Worm (Caenorhabditis elegans) whole organism, young adult: ENCODE data around the gene kat-1.

Experiments
- C06A6.2 ChIP-seq: fragments of 200-800 bp; sonication (Bioruptor generic); conservative IDR thresholded peaks from 2 replicates; pipeline ENCODE4 v1.3.6; 2022; ENCODE audit warnings: missing genetic modification characterization, missing compliant biosample characterization
- C17E4.6 ChIP-seq: fragments of 200-800 bp; sonication (Bioruptor generic); IDR thresholded peaks from 2 replicates; pipeline ENCODE4 v1.3.6; 2022; ENCODE audit warnings: missing genetic modification reagents, missing genetic modification characterization, missing compliant biosample characterization
- F23B12.7 ChIP-seq: sonication (generic microtip); optimal IDR thresholded peaks from 2 replicates; lab custom pipeline; 2017; ENCODE audit warnings: missing genetic modification characterization, mild to moderate bottlenecking, missing compliant biosample characterization, antibody characterized with exemption, moderate library complexity; ENCODE audit not compliant: insufficient read depth
- F37B4.10 ChIP-seq: fragments of 200-800 bp; sonication (Bioruptor generic); IDR thresholded peaks from 2 replicates; pipeline ENCODE4 v1.3.6; 2022; ENCODE audit warnings: missing genetic modification characterization, missing compliant biosample characterization
- F52B5.7 ChIP-seq: sonication (generic microtip); optimal IDR thresholded peaks from 2 replicates; lab custom pipeline; 2016; ENCODE audit warnings: mild to moderate bottlenecking, missing genetic modification characterization, missing compliant biosample characterization
- F55B11.4 ChIP-seq: sonication (generic microtip); optimal IDR thresholded peaks from 2 replicates; lab custom pipeline; 2016; ENCODE audit warnings: missing compliant biosample characterization, missing genetic modification characterization, borderline replicate concordance; ENCODE audit not compliant: insufficient read depth
- K11D2.4 ChIP-seq: fragments of 200-800 bp; sonication (Bioruptor generic); IDR thresholded peaks from 2 replicates; pipeline ENCODE4 v1.3.6; 2022; ENCODE audit warnings: missing genetic modification reagents, missing genetic modification characterization, missing compliant biosample characterization
- T07F8.4 ChIP-seq: sonication (generic microtip); optimal IDR thresholded peaks from 2 replicates; lab custom pipeline; 2016; ENCODE audit warnings: mild to moderate bottlenecking, missing genetic modification characterization, moderate library complexity, missing compliant biosample characterization
- Y53F4B.3 ChIP-seq: fragments of 200-800 bp; sonication (Bioruptor generic); IDR thresholded peaks from 2 replicates; pipeline ENCODE4 v1.3.6; 2022; ENCODE audit warnings: missing genetic modification reagents, missing genetic modification characterization, missing compliant biosample characterization
- Y67H2A.10 ChIP-seq: fragments of 200-800 bp; sonication (Bioruptor generic); conservative IDR thresholded peaks from 2 replicates; pipeline ENCODE4 v1.3.6; 2022; ENCODE audit warnings: missing genetic modification reagents, missing genetic modification characterization, missing compliant biosample characterization
- Y95B8A.8 ChIP-seq: fragments of 200-800 bp; sonication (Bioruptor generic); IDR thresholded peaks from 2 replicates; pipeline ENCODE4 v1.3.6; 2022; ENCODE audit warnings: missing genetic modification reagents, missing genetic modification characterization, missing compliant biosample characterization
- ama-1 ChIP-seq, 3 experiments: fragments of 150-350 bp in 1 of 3; sonication (generic microtip) in 2 of 3; optimal IDR thresholded peaks; 2 replicates each; lab custom pipeline; 2014 to 2018; ENCODE audit warnings: missing biosample characterization in 2 of 3, missing genetic modification characterization in 2 of 3, missing genetic modification reagents in 2 of 3
- aptf-2 ChIP-seq: fragments of 200-800 bp; sonication (Bioruptor generic); conservative IDR thresholded peaks from 2 replicates; pipeline ENCODE4 v1.3.6; 2022; ENCODE audit warnings: missing genetic modification reagents, missing genetic modification characterization, missing compliant biosample characterization
- aptf-3 ChIP-seq: fragments of 200-800 bp; sonication (Bioruptor generic); IDR thresholded peaks from 2 replicates; pipeline ENCODE4 v1.3.6; 2022; ENCODE audit warnings: missing genetic modification characterization, missing compliant biosample characterization
- atf-7 ChIP-seq: sonication (generic microtip); optimal IDR thresholded peaks from 2 replicates; lab custom pipeline; 2017; ENCODE audit warnings: mild to moderate bottlenecking, missing genetic modification characterization, missing compliant biosample characterization
- athp-1 ChIP-seq: sonication (generic microtip); optimal IDR thresholded peaks from 2 replicates; lab custom pipeline; 2017; ENCODE audit warnings: mild to moderate bottlenecking, missing genetic modification characterization, missing compliant biosample characterization
- attf-3 ChIP-seq: fragments of 200-800 bp; sonication (Bioruptor generic); conservative IDR thresholded peaks from 2 replicates; pipeline ENCODE4 v1.3.6; 2022; ENCODE audit warnings: missing genetic modification reagents, missing genetic modification characterization, missing compliant biosample characterization
- ccch-3 ChIP-seq: fragments of 200-800 bp; sonication (Bioruptor generic); optimal IDR thresholded peaks from 2 replicates; lab custom pipeline; 2018; ENCODE audit warnings: mild to moderate bottlenecking, missing genetic modification characterization, missing compliant biosample characterization
- cebp-2 ChIP-seq: fragments of 200-800 bp; sonication (Bioruptor generic); IDR thresholded peaks from 2 replicates; pipeline ENCODE4 v1.3.6; 2022; ENCODE audit warnings: missing genetic modification characterization, missing compliant biosample characterization
- ceh-58 ChIP-seq: fragments of 200-800 bp; sonication (Bioruptor generic); IDR thresholded peaks from 2 replicates; pipeline ENCODE4 v1.3.6; 2022; ENCODE audit warnings: missing genetic modification characterization, missing compliant biosample characterization
- ceh-79 ChIP-seq: sonication (generic microtip); optimal IDR thresholded peaks from 2 replicates; lab custom pipeline; 2017; ENCODE audit warnings: mild to moderate bottlenecking, missing genetic modification characterization, missing compliant biosample characterization
- ceh-91 ChIP-seq: fragments of 200-800 bp; sonication (Bioruptor generic); IDR thresholded peaks from 2 replicates; pipeline ENCODE4 v1.3.6; 2022; ENCODE audit warnings: missing genetic modification reagents, missing genetic modification characterization, missing compliant biosample characterization
- die-1 ChIP-seq: sonication (generic microtip); optimal IDR thresholded peaks from 2 replicates; lab custom pipeline; 2016; ENCODE audit warnings: missing genotype, mild to moderate bottlenecking, missing genetic modification characterization, missing compliant biosample characterization
- efl-1 ChIP-seq: fragments of 150-350 bp; optimal IDR thresholded peaks from 2 replicates; lab custom pipeline; 2014; ENCODE audit warnings: missing biosample characterization, missing genetic modification reagents, missing genetic modification characterization
- egl-18 ChIP-seq: fragments of 200-800 bp; sonication (Bioruptor generic); IDR thresholded peaks from 2 replicates; pipeline ENCODE4 v1.3.6; 2022; ENCODE audit warnings: missing genetic modification reagents, missing genetic modification characterization, missing compliant biosample characterization
- egl-44 ChIP-seq: fragments of 200-800 bp; sonication (Bioruptor generic); IDR thresholded peaks from 2 replicates; pipeline ENCODE4 v1.3.6; 2022; ENCODE audit warnings: missing genetic modification reagents, missing genetic modification characterization, missing compliant biosample characterization
- ekl-4 ChIP-seq: fragments of 200-800 bp; sonication (Bioruptor generic); IDR thresholded peaks from 2 replicates; pipeline ENCODE4 v1.3.6; 2022; ENCODE audit warnings: missing genetic modification reagents, missing genetic modification characterization, missing compliant biosample characterization
- fkh-3 ChIP-seq: sonication (generic microtip); optimal IDR thresholded peaks from 2 replicates; lab custom pipeline; 2016; ENCODE audit warnings: mild to moderate bottlenecking, missing genetic modification characterization, missing compliant biosample characterization
- hmg-1.2 ChIP-seq: fragments of 200-800 bp; sonication (Bioruptor generic); IDR thresholded peaks from 2 replicates; pipeline ENCODE4 v1.3.6; 2022; ENCODE audit warnings: missing genetic modification reagents, missing genetic modification characterization, missing compliant biosample characterization
- let-526 ChIP-seq: fragments of 200-800 bp; sonication (Bioruptor generic); IDR thresholded peaks from 2 replicates; pipeline ENCODE4 v1.3.6; 2022; ENCODE audit warnings: missing genetic modification reagents, missing genetic modification characterization, missing compliant biosample characterization
- lin-35 ChIP-seq, 3 experiments: fragments of 150-350 bp in 2 of 3; sonication (generic microtip) in 1 of 3; optimal IDR thresholded peaks; 2 replicates each; lab custom pipeline; 2014 to 2018; ENCODE audit warnings: missing biosample characterization in 3 of 3, missing genetic modification characterization in 3 of 3, missing genetic modification reagents in 3 of 3
- lsy-27 ChIP-seq: sonication (generic microtip); optimal IDR thresholded peaks from 2 replicates; lab custom pipeline; 2017; ENCODE audit warnings: missing genetic modification characterization, mild to moderate bottlenecking, missing compliant biosample characterization, antibody characterized with exemption, missing genotype, borderline replicate concordance; ENCODE audit not compliant: insufficient read depth
- madf-3 ChIP-seq: fragments of 200-800 bp; sonication (Bioruptor generic); IDR thresholded peaks from 2 replicates; pipeline ENCODE4 v1.3.6; 2022; ENCODE audit warnings: missing genetic modification reagents, missing genetic modification characterization, missing compliant biosample characterization
- mes-4 ChIP-seq: sonication (generic microtip); optimal IDR thresholded peaks from 2 replicates; lab custom pipeline; 2016; ENCODE audit warnings: missing genotype, missing genetic modification characterization, missing compliant biosample characterization
- nfyb-1 ChIP-seq: fragments of 200-800 bp; sonication (Bioruptor generic); IDR thresholded peaks from 2 replicates; pipeline ENCODE4 v1.3.6; 2022; ENCODE audit warnings: missing genetic modification reagents, missing genetic modification characterization, missing compliant biosample characterization
- nhr-27 ChIP-seq: fragments of 200-800 bp; sonication (Bioruptor generic); optimal IDR thresholded peaks from 2 replicates; lab custom pipeline; 2018; ENCODE audit warnings: mild to moderate bottlenecking, missing genetic modification characterization, moderate library complexity, missing compliant biosample characterization
- nhr-80 ChIP-seq: sonication (generic microtip); optimal IDR thresholded peaks from 2 replicates; lab custom pipeline; 2016; ENCODE audit warnings: missing genetic modification characterization, missing compliant biosample characterization
- pbrm-1 ChIP-seq: fragments of 200-800 bp; sonication (Bioruptor generic); IDR thresholded peaks from 2 replicates; pipeline ENCODE4 v1.3.6; 2022; ENCODE audit warnings: missing genetic modification reagents, missing genetic modification characterization, missing compliant biosample characterization
- pha-4 ChIP-seq: fragments of 150-350 bp; sonication (generic microtip); optimal IDR thresholded peaks from 2 replicates; lab custom pipeline; 2014; ENCODE audit warnings: missing biosample characterization, missing genetic modification reagents, missing genetic modification characterization
- rec-8 ChIP-seq, 2 experiments: sonication (generic microtip); optimal IDR thresholded peaks; 2 replicates each; lab custom pipeline; 2016; ENCODE audit warnings: mild to moderate bottlenecking in 2 of 2, missing genetic modification characterization in 2 of 2, missing genetic modification reagents in 2 of 2, missing genotype in 2 of 2, missing biosample characterization in 1 of 2, missing compliant biosample characterization in 1 of 2, moderate library complexity in 1 of 2
- somi-1 ChIP-seq: fragments of 200-800 bp; sonication (Bioruptor generic); optimal IDR thresholded peaks from 2 replicates; lab custom pipeline; 2018; ENCODE audit warnings: mild to moderate bottlenecking, missing genetic modification characterization, missing compliant biosample characterization
- sptf-2 ChIP-seq: fragments of 200-800 bp; sonication (Bioruptor generic); optimal IDR thresholded peaks from 2 replicates; lab custom pipeline; 2018; ENCODE audit warnings: mild to moderate bottlenecking, missing genetic modification characterization, missing compliant biosample characterization
- tbp1 ChIP-seq: fragments of 200-800 bp; sonication (Bioruptor generic); optimal IDR thresholded peaks from 2 replicates; lab custom pipeline; 2018; ENCODE audit warnings: mild to moderate bottlenecking, missing genetic modification characterization, missing compliant biosample characterization
- tbx-9 ChIP-seq: sonication (generic microtip); optimal IDR thresholded peaks from 2 replicates; lab custom pipeline; 2016; ENCODE audit warnings: borderline replicate concordance, missing genetic modification characterization, inconsistent platforms, missing compliant biosample characterization
- unc-62 ChIP-seq: fragments of 150-350 bp; optimal IDR thresholded peaks from 2 replicates; lab custom pipeline; 2014; ENCODE audit warnings: missing biosample characterization, missing genetic modification reagents, missing genetic modification characterization
- xnd-1 ChIP-seq: sonication (generic microtip); optimal IDR thresholded peaks from 2 replicates; lab custom pipeline; 2016; ENCODE audit warnings: missing genotype, missing genetic modification reagents, missing genetic modification characterization, missing compliant biosample characterization
- ztf-26 ChIP-seq: sonication (generic microtip); optimal IDR thresholded peaks from 2 replicates; lab custom pipeline; 2017; ENCODE audit warnings: missing genetic modification characterization, missing compliant biosample characterization
- ztf-6 ChIP-seq: fragments of 200-800 bp; sonication (Bioruptor generic); IDR thresholded peaks from 2 replicates; pipeline ENCODE4 v1.3.6; 2022; ENCODE audit warnings: missing genetic modification reagents, missing genetic modification characterization, missing compliant biosample characterization

kat-1 gene

ce11 chrII:7075564-7076228, 2.1 kb downstream of the kat-1 start, which contains the start of gene T02G5.7 (continued):
- TF ChIP-seq F37B4.10 (GFP tag; lab: Robert Waterston, UW) (no peak), athp-1 (tag; lab: Kevin White, UChicago) (no peak), Y67H2A.10 (no peak), K11D2.4 (GFP tag; lab: Robert Waterston, UW) (no peak; the same call in 1 of the 2 replicates), C17E4.6 (GFP tag; lab: Robert Waterston, UW) (no peak), xnd-1 (tag; lab: Kevin White, UChicago) (no peak), tbx-9 (tag; lab: Kevin White, UChicago) (no peak), lsy-27 (no peak), hmg-1.2 (no peak; the same call in 1 of the 2 replicates), cebp-2 (GFP tag; lab: Robert Waterston, UW) (no peak), somi-1 (no peak), die-1 (tag; lab: Kevin White, UChicago) (no peak), atf-7 (tag; lab: Kevin White, UChicago) (no peak), attf-3 (GFP tag; lab: Robert Waterston, UW) (no peak), T07F8.4 (tag; lab: Kevin White, UChicago) (no peak), F55B11.4 (tag; lab: Kevin White, UChicago) (no peak), ekl-4 (GFP tag; lab: Robert Waterston, UW) (0 out of 2 replicates have a peak, but pooled peaks have one; percentile 17), ztf-6 (GFP tag; lab: Robert Waterston, UW) (no peak), sptf-2 (GFP tag; lab: Kevin White, UChicago) (no peak), unc-62 (GFP tag; lab: Kevin White, UChicago) (no peak), Y53F4B.3 (no peak), ceh-58 (GFP tag; lab: Robert Waterston, UW) (no peak), aptf-3 (GFP tag; lab: Robert Waterston, UW) (no peak), F52B5.7 (tag; lab: Kevin White, UChicago) (no peak), ama-1 (optimal IDR thresholded peaks at IDR 0.05; lab: Kevin White, UChicago) (peak; percentile 29), ama-1 (GFP tag; optimal IDR thresholded peaks at IDR 0.05; lab: Kevin White, UChicago) (no peak), tbp1 (GFP tag; lab: Kevin White, UChicago) (no peak), let-526 (GFP tag; lab: Robert Waterston, UW) (no peak), nhr-27 (tag; lab: Kevin White, UChicago) (no peak), aptf-2 (no peak), F23B12.7 (no peak), fkh-3 (tag; lab: Kevin White, UChicago) (no peak), Y95B8A.8 (no peak), pha-4 (tag; lab: Kevin White, UChicago) (no peak), ceh-91 (no peak), nfyb-1 (peak; percentile 42; the same call in 1 of the 2 replicates), egl-18 (GFP tag; lab: Robert Waterston, UW) (no peak), C06A6.2 (GFP tag; lab: Robert Waterston, UW) (0 out of 2 replicates have a peak, but pooled peaks have one; percentile 44), madf-3 (GFP tag; lab: Robert Waterston, UW) (no peak), ccch-3 (GFP tag; lab: Kevin White, UChicago) (no peak), lin-35 (GFP tag; optimal IDR thresholded peaks at IDR 0.05; lab: Kevin White, UChicago) (peak in 1 of 3 experiments; percentile 3), pbrm-1 (GFP tag; lab: Robert Waterston, UW) (0 out of 2 replicates have a peak, but pooled peaks have one; percentile 15), mes-4 (tag; lab: Kevin White, UChicago) (no peak), efl-1 (GFP tag; lab: Kevin White, UChicago) (no peak), nhr-80 (tag; lab: Kevin White, UChicago) (no peak), rec-8 (tag; optimal IDR thresholded peaks at IDR 0.05; lab: Kevin White, UChicago) (no peak), egl-44 (no peak), ceh-79 (tag; lab: Kevin White, UChicago) (no peak), ztf-26 (no peak)
